Worm (Caenorhabditis elegans): Measurements from ENCODE around the gene mig-23.

- TF ChIP-seq nhr-25 (tag; optimal IDR thresholded peaks at IDR 0.05) = no peak
- TF ChIP-seq aly-2 (tag; optimal IDR thresholded peaks at IDR 0.05) = no peak
- TF ChIP-seq sea-2 (GFP tag; optimal IDR thresholded peaks at IDR 0.05) = no peak
- TF ChIP-seq hmg-11 (tag; optimal IDR thresholded peaks at IDR 0.05) = no peak
- no peak for TF ChIP-seq ceh-82 (tag; optimal IDR thresholded peaks at IDR 0.05)
- TF ChIP-seq nhr-28 (tag; optimal IDR thresholded peaks at IDR 0.05) = no peak
- no peak for TF ChIP-seq nhr-237 (tag; optimal IDR thresholded peaks at IDR 0.05)
Measured at ce11 chrX:5935473-5935872, 13.2 kb downstream of the mig-23 start, which contains the start of gene C46F4.3.

Data from whole organism, L3 larva.